Worm (Caenorhabditis elegans) whole organism, young adult: ENCODE measurements around the gene fbxa-14.

Source experiments
- C17E4.6 ChIP-seq: fragments of 200-800 bp; sonication (Bioruptor generic); IDR thresholded peaks from 2 replicates; pipeline ENCODE4 v1.3.6; 2022; ENCODE audit warnings: missing genetic modification reagents, missing genetic modification characterization, missing compliant biosample characterization
- F57A8.1 ChIP-seq: fragments of 200-800 bp; sonication (Bioruptor generic); optimal IDR thresholded peaks from 2 replicates; lab custom pipeline; 2018; ENCODE audit warnings: mild to moderate bottlenecking, missing genetic modification characterization, moderate library complexity, missing compliant biosample characterization
- T26A5.8 ChIP-seq: sonication (generic microtip); optimal IDR thresholded peaks from 2 replicates; lab custom pipeline; 2016; ENCODE audit warnings: missing genetic modification characterization, missing compliant biosample characterization
- ama-1 ChIP-seq, 3 experiments: fragments of 150-350 bp in 1 of 3; sonication (generic microtip) in 2 of 3; optimal IDR thresholded peaks; 2 replicates each; lab custom pipeline; 2014 to 2018; ENCODE audit warnings: missing biosample characterization in 2 of 3, missing genetic modification characterization in 2 of 3, missing genetic modification reagents in 2 of 3
- ceh-100 ChIP-seq: fragments of 200-800 bp; sonication (Bioruptor generic); IDR thresholded peaks from 2 replicates; pipeline ENCODE4 v1.3.6; 2022; ENCODE audit warnings: missing genetic modification reagents, missing genetic modification characterization, missing compliant biosample characterization
- efl-1 ChIP-seq: fragments of 150-350 bp; optimal IDR thresholded peaks from 2 replicates; lab custom pipeline; 2014; ENCODE audit warnings: missing biosample characterization, missing genetic modification reagents, missing genetic modification characterization
- nfya-1 ChIP-seq: sonication (generic microtip); optimal IDR thresholded peaks from 2 replicates; lab custom pipeline; 2017; ENCODE audit warnings: antibody characterized with exemption, missing compliant biosample characterization, missing genetic modification characterization, borderline replicate concordance; ENCODE audit not compliant: insufficient read depth
- snpc-4 ChIP-seq, 5 experiments: fragments of 150-350 bp in 1 of 5; sonication (generic microtip) in 4 of 5; optimal IDR thresholded peaks; 2 replicates each; lab custom pipeline; 2014 to 2018; ENCODE audit warnings: missing genetic modification characterization in 5 of 5, missing biosample characterization in 3 of 5, antibody characterized with exemption in 2 of 5, mild to moderate bottlenecking in 2 of 5, missing compliant biosample characterization in 2 of 5, missing genotype in 2 of 5, moderate library complexity in 2 of 5, missing genetic modification reagents in 1 of 5
- unc-130 ChIP-seq: sonication (generic microtip); optimal IDR thresholded peaks from 2 replicates; lab custom pipeline; 2016; ENCODE audit warnings: missing genetic modification reagents, missing genetic modification characterization, missing compliant biosample characterization
- unc-62 ChIP-seq: fragments of 150-350 bp; optimal IDR thresholded peaks from 2 replicates; lab custom pipeline; 2014; ENCODE audit warnings: missing biosample characterization, missing genetic modification reagents, missing genetic modification characterization

- no peak for TF ChIP-seq T26A5.8 (tag; lab: Kevin White, UChicago)
- TF ChIP-seq unc-130 = no peak
- no peak for TF ChIP-seq ama-1 (optimal IDR thresholded peaks at IDR 0.05; lab: Kevin White, UChicago)
- TF ChIP-seq ama-1 (GFP tag; optimal IDR thresholded peaks at IDR 0.05; lab: Kevin White, UChicago) = no peak
- no peak for TF ChIP-seq ceh-100 (GFP tag; lab: Robert Waterston, UW)
- no peak for TF ChIP-seq F57A8.1 (GFP tag; lab: Kevin White, UChicago)
- TF ChIP-seq efl-1 (GFP tag; lab: Kevin White, UChicago) = no peak
- TF ChIP-seq snpc-4 (GFP tag; optimal IDR thresholded peaks at IDR 0.05; lab: Kevin White, UChicago) = no peak
- no peak for TF ChIP-seq snpc-4 (tag; optimal IDR thresholded peaks at IDR 0.05; lab: Kevin White, UChicago)
- no peak for TF ChIP-seq nfya-1 (tag; lab: Kevin White, UChicago)
- no peak for TF ChIP-seq unc-62 (GFP tag; lab: Kevin White, UChicago)
- no peak for TF ChIP-seq C17E4.6
These were observed 2.9 kb downstream of the fbxa-14 start, which contains the start of gene fbxa-15 for ce11 chrIII:1321561-1321960.
